Fruit fly (Drosophila melanogaster): ENCODE data around the gene Dys.

DNA sequence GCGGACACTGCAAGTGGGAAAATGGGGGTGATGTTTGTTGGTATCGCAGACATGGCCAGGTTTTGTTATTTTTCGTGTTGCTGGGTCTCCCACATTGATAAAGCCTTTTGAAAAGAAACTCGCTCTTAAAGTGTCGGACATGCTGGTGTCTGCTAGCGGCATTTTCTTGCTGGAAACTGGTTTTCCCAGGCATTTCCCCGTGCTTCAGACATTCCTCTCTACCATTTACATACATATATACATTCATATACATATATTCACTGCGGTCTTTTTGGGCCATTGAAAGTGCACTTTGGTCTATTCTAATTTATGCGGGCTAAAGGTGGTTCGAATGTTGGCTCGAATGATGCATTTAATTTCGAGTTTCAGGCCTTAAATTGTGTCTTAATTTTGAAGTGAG is 9.7 kb downstream of the Dys start:
- no peak for TF ChIP-seq CG8478 (optimal IDR thresholded peaks at IDR 0.05)
- no peak for TF ChIP-seq CTCF (optimal IDR thresholded peaks at IDR 0.05)

Measured in S2 (cell line).